Worm (Caenorhabditis elegans): ENCODE data around the gene nhr-9.

ce11 chrIII:7101814-7102477 is 6.7 kb downstream of the nhr-9 start:
- TF ChIP-seq hlh-1 (tag; optimal IDR thresholded peaks at IDR 0.05) (no peak), mab-5 (tag; optimal IDR thresholded peaks at IDR 0.05) (no peak), nhr-28 (tag; optimal IDR thresholded peaks at IDR 0.05) (no peak), lsy-2 (tag; optimal IDR thresholded peaks at IDR 0.05) (no peak), unc-62 (GFP tag; optimal IDR thresholded peaks at IDR 0.05) (no peak), pha-4 (tag; optimal IDR thresholded peaks at IDR 0.05) (no peak), bed-3 (GFP tag; optimal IDR thresholded peaks at IDR 0.05) (no peak), ces-1 (GFP tag; optimal IDR thresholded peaks at IDR 0.05) (no peak), lin-13 (tag; optimal IDR thresholded peaks at IDR 0.05) (no peak), mep-1 (tag; optimal IDR thresholded peaks at IDR 0.05) (no peak)
